Fruit fly (Drosophila melanogaster) S2 (cell line): Measurements from ENCODE around the gene sick.

Experiments used
- CG8478 ChIP-seq: fragments of >200 bp; optimal IDR thresholded peaks from 2 replicates; lab custom pipeline; 2018
- CTCF ChIP-seq, 2 experiments: fragments of >200 bp; optimal IDR thresholded peaks; 2 replicates each; lab custom pipeline; 2018

DNA sequence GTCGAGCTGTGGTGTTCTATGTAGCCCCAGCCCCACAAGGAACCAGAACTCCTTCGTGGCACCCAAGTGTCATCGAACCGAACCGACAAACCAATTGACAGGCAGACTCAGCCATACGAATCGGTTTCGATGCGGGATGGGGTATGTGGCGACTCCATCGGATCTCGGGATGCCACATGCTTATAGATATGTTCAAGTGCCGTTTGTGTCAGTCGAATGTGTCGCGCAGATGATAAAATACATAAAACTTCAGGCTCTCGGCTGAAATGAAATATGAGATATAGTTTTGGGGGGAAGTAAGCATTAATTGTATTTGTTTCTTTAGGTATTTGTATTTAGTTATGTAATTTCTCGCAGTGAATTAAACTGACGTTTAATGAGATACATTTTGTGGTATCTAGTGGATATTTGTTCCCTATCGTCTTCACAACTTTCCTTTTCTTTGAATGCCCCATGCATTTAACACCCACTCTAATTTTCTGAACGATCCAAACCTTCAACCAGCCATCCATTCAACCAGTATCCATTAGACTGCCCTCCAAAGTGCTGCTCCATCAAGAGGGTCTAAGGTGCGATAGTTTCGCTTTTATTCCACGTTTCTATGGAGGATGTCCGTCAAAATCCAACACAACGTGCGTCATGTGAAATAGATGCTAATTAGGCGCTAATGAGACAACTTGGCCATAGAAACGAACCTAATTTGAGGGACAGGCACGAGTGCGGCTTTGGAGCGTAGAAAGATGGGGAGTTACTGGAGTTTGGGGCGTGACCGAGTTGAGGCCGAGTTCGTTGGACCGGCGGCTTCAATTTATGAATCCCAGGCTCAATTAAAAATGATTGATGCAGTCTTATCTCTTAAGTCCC lies 148.4 kb downstream of the sick start:
- TF ChIP-seq CG8478 (lab: Kevin White, UChicago) (no peak), CTCF (optimal IDR thresholded peaks at IDR 0.05; lab: Kevin White, UChicago) (no peak)
